Fruit fly (Drosophila melanogaster) whole organism, embryonic: Measurements from ENCODE around the gene Moca-cyp.

Experiments used
- Adf1 ChIP-seq: fragments of 200-800 bp; sonication (Bioruptor generic); IDR thresholded peaks from 2 replicates; pipeline ENCODE4 v1.3.6; 2022; ENCODE audit warnings: missing biosample characterization, missing genetic modification characterization
- Atf6 ChIP-seq: fragments of 200-800 bp; sonication (Bioruptor generic); IDR thresholded peaks from 2 replicates; pipeline ENCODE4 v1.3.6; 2022; ENCODE audit warnings: missing biosample characterization, missing genetic modification characterization
- CG10147 ChIP-seq: fragments of 200-800 bp; sonication (Bioruptor generic); optimal IDR thresholded peaks from 2 replicates; lab custom pipeline; 2019; ENCODE audit warnings: missing biosample characterization, mild to moderate bottlenecking, missing genetic modification characterization, moderate library complexity
- CG10979 ChIP-seq: fragments of 200-800 bp; sonication (Bioruptor generic); optimal IDR thresholded peaks from 2 replicates; lab custom pipeline; 2018; ENCODE audit warnings: missing biosample characterization, mild to moderate bottlenecking, missing genetic modification characterization, moderate library complexity
- CG11247 ChIP-seq: fragments of 200-800 bp; sonication (Bioruptor generic); IDR thresholded peaks from 2 replicates; pipeline ENCODE4 v1.3.6; 2022; ENCODE audit warnings: missing biosample characterization, missing genetic modification characterization
- CG14014 ChIP-seq: fragments of 200-800 bp; sonication (Bioruptor generic); IDR thresholded peaks from 2 replicates; pipeline ENCODE4 v1.3.6; 2022; ENCODE audit warnings: missing biosample characterization, missing genetic modification characterization
- CG14667 ChIP-seq: fragments of 200-800 bp; sonication (Bioruptor generic); IDR thresholded peaks from 2 replicates; pipeline ENCODE4 v1.3.6; 2022; ENCODE audit warnings: missing biosample characterization, missing genetic modification characterization
- CG18262 ChIP-seq: fragments of 200-800 bp; optimal IDR thresholded peaks from 3 replicates; lab custom pipeline; 2019; ENCODE audit warnings: missing biosample characterization, mild to moderate bottlenecking, missing genetic modification characterization, moderate library complexity
- CG18476 ChIP-seq: fragments of 200-800 bp; sonication (Bioruptor generic); optimal IDR thresholded peaks from 2 replicates; lab custom pipeline; 2016; ENCODE audit warnings: missing biosample characterization, mild to moderate bottlenecking, missing genetic modification characterization
- CG2116 ChIP-seq: fragments of 200-800 bp; sonication (Bioruptor generic); optimal IDR thresholded peaks from 3 replicates; lab custom pipeline; 2018; ENCODE audit warnings: missing biosample characterization, mild to moderate bottlenecking, missing genetic modification characterization
- CG2120 ChIP-seq: fragments of 200-800 bp; sonication (Bioruptor generic); optimal IDR thresholded peaks from 3 replicates; lab custom pipeline; 2016; ENCODE audit warnings: missing biosample characterization, missing genetic modification characterization
- CG2202 ChIP-seq: fragments of 200-800 bp; sonication (Bioruptor generic); optimal IDR thresholded peaks from 2 replicates; lab custom pipeline; 2018; ENCODE audit warnings: missing biosample characterization, mild to moderate bottlenecking, missing genetic modification characterization
- CG31365 ChIP-seq: fragments of 200-800 bp; sonication (Bioruptor generic); optimal IDR thresholded peaks from 2 replicates; lab custom pipeline; 2018; ENCODE audit warnings: missing biosample characterization, mild to moderate bottlenecking, missing genetic modification characterization
- CG34224 ChIP-seq: fragments of 200-800 bp; sonication (Bioruptor generic); IDR thresholded peaks from 3 replicates; pipeline ENCODE4 v1.3.6; 2022; ENCODE audit warnings: missing biosample characterization, missing genetic modification characterization; ENCODE audit not compliant: partially characterized antibody
- CG6254 ChIP-seq: fragments of 200-800 bp; sonication (Bioruptor generic); optimal IDR thresholded peaks from 3 replicates; lab custom pipeline; 2017; ENCODE audit warnings: mild to moderate bottlenecking, missing biosample characterization, missing genetic modification reagents, missing genetic modification characterization
- CG7556 ChIP-seq: fragments of 200-800 bp; sonication (Bioruptor generic); optimal IDR thresholded peaks from 2 replicates; lab custom pipeline; 2017; ENCODE audit warnings: missing biosample characterization, mild to moderate bottlenecking, missing genetic modification characterization
- CG7839 ChIP-seq: fragments of 200-800 bp; sonication (Bioruptor generic); optimal IDR thresholded peaks from 3 replicates; lab custom pipeline; 2018; ENCODE audit warnings: missing biosample characterization, mild to moderate bottlenecking, missing genetic modification characterization, moderate library complexity
- CHES-1-like ChIP-seq: fragments of 200-800 bp; sonication (Bioruptor generic); optimal IDR thresholded peaks from 2 replicates; lab custom pipeline; 2016; ENCODE audit warnings: missing biosample characterization, missing genetic modification characterization
- D ChIP-seq, 2 experiments: fragments of 200-800 bp in 1 of 2; fragments of >200 bp in 1 of 2; sonication (Bioruptor generic) in 1 of 2; optimal IDR thresholded peaks; 2 replicates in 1 of 2; 3 replicates in 1 of 2; lab custom pipeline; 2017; ENCODE audit warnings: mild to moderate bottlenecking in 1 of 2, missing biosample characterization in 1 of 2, missing genetic modification characterization in 1 of 2, missing genetic modification reagents in 1 of 2
- HLH54F ChIP-seq: fragments of 200-800 bp; sonication (Bioruptor generic); optimal IDR thresholded peaks from 3 replicates; lab custom pipeline; 2016; ENCODE audit warnings: missing biosample characterization, missing genetic modification characterization
- HLHmδ ChIP-seq: fragments of 200-800 bp; sonication (Bioruptor generic); optimal IDR thresholded peaks from 2 replicates; lab custom pipeline; 2018; ENCODE audit warnings: missing biosample characterization, mild to moderate bottlenecking, missing genetic modification characterization, moderate library complexity
- Hr51 ChIP-seq, 2 experiments: fragments of 200-800 bp; sonication (Bioruptor generic); optimal IDR thresholded peaks; 2 replicates in 1 of 2; 3 replicates in 1 of 2; lab custom pipeline; 2016 to 2018; ENCODE audit warnings: missing biosample characterization in 2 of 2, missing genetic modification characterization in 2 of 2, mild to moderate bottlenecking in 1 of 2, moderate library complexity in 1 of 2
- Max ChIP-seq: fragments of 200-800 bp; sonication (Bioruptor generic); optimal IDR thresholded peaks from 2 replicates; lab custom pipeline; 2016; ENCODE audit warnings: missing biosample characterization, mild to moderate bottlenecking, missing genetic modification characterization
- Tbp ChIP-seq: fragments of >200 bp; optimal IDR thresholded peaks from 2 replicates; lab custom pipeline; 2018; ENCODE audit warnings: missing biosample characterization, missing genetic modification characterization
- ab ChIP-seq: fragments of 200-800 bp; sonication (Bioruptor generic); optimal IDR thresholded peaks from 2 replicates; lab custom pipeline; 2016; ENCODE audit warnings: missing biosample characterization, missing genetic modification characterization
- ac ChIP-seq: fragments of 200-800 bp; sonication (Bioruptor generic); optimal IDR thresholded peaks from 3 replicates; lab custom pipeline; 2017; ENCODE audit warnings: missing biosample characterization, mild to moderate bottlenecking, missing genetic modification characterization
- bab2 ChIP-seq: fragments of 200-800 bp; sonication (Bioruptor generic); optimal IDR thresholded peaks from 2 replicates; lab custom pipeline; 2016; ENCODE audit warnings: missing biosample characterization, missing genetic modification characterization
- bigmax ChIP-seq: fragments of 200-800 bp; sonication (Bioruptor generic); optimal IDR thresholded peaks from 2 replicates; lab custom pipeline; 2018; ENCODE audit warnings: missing biosample characterization, mild to moderate bottlenecking, missing genetic modification characterization
- corto ChIP-seq: fragments of 200-800 bp; sonication (Bioruptor generic); optimal IDR thresholded peaks from 2 replicates; lab custom pipeline; 2016; ENCODE audit warnings: missing biosample characterization, mild to moderate bottlenecking, missing genetic modification characterization, moderate library complexity
- crol ChIP-seq: fragments of 200-800 bp; sonication (Bioruptor generic); IDR thresholded peaks from 2 replicates; pipeline ENCODE4 v1.3.6; 2022; ENCODE audit warnings: missing biosample characterization, missing genetic modification characterization
- cwo ChIP-seq: fragments of 200-800 bp; sonication (Bioruptor generic); optimal IDR thresholded peaks from 3 replicates; lab custom pipeline; 2017; ENCODE audit warnings: missing biosample characterization, missing genetic modification characterization, mild to moderate bottlenecking, moderate library complexity, missing genetic modification reagents
- dimm ChIP-seq: fragments of 200-800 bp; sonication (Bioruptor generic); IDR thresholded peaks from 2 replicates; pipeline ENCODE4 v1.3.6; 2022; ENCODE audit warnings: missing biosample characterization, missing genetic modification characterization
- exex ChIP-seq: fragments of 200-800 bp; sonication (Bioruptor generic); optimal IDR thresholded peaks from 4 replicates; lab custom pipeline; 2018; ENCODE audit warnings: missing biosample characterization, mild to moderate bottlenecking, missing genetic modification characterization, moderate library complexity
- insv ChIP-seq, 2 experiments: fragments of 200-800 bp; sonication (Bioruptor generic); optimal IDR thresholded peaks; 3 replicates each; lab custom pipeline; 2016 to 2018; ENCODE audit warnings: missing biosample characterization in 2 of 2, missing genetic modification characterization in 2 of 2
- jigr1 ChIP-seq: fragments of 200-800 bp; sonication (Bioruptor generic); IDR thresholded peaks from 3 replicates; pipeline ENCODE4 v1.3.6; 2022; ENCODE audit warnings: missing biosample characterization, missing genetic modification characterization
- jumu ChIP-seq: fragments of 200-800 bp; sonication (Bioruptor generic); optimal IDR thresholded peaks from 3 replicates; lab custom pipeline; 2016; ENCODE audit warnings: missing biosample characterization, missing genetic modification characterization
- kni ChIP-seq: fragments of 200-800 bp; sonication (Bioruptor generic); optimal IDR thresholded peaks from 3 replicates; lab custom pipeline; 2017; ENCODE audit warnings: mild to moderate bottlenecking, missing biosample characterization, missing genetic modification reagents, missing genetic modification characterization
- mirr ChIP-seq: fragments of 200-800 bp; sonication (Bioruptor generic); optimal IDR thresholded peaks from 3 replicates; lab custom pipeline; 2018; ENCODE audit warnings: missing biosample characterization, mild to moderate bottlenecking, missing genetic modification characterization
- otp ChIP-seq: fragments of 200-800 bp; sonication (Bioruptor generic); IDR thresholded peaks from 3 replicates; pipeline ENCODE4, ENCODE4 v1.3.6; 2022; ENCODE audit warnings: missing biosample characterization, missing genetic modification characterization
- repo ChIP-seq: fragments of 200-800 bp; sonication (Bioruptor generic); optimal IDR thresholded peaks from 2 replicates; lab custom pipeline; 2016; ENCODE audit warnings: missing biosample characterization, missing genetic modification characterization
- so ChIP-seq: fragments of 200-800 bp; sonication (Bioruptor generic); IDR thresholded peaks from 3 replicates; pipeline ENCODE4 v1.3.6; 2022; ENCODE audit warnings: missing biosample characterization, missing genetic modification characterization
- wdn ChIP-seq: fragments of 200-800 bp; sonication (Bioruptor generic); IDR thresholded peaks from 2 replicates; pipeline ENCODE4 v1.3.6; 2022; ENCODE audit warnings: missing biosample characterization, missing genetic modification characterization

The Moca-cyp gene

DNA sequence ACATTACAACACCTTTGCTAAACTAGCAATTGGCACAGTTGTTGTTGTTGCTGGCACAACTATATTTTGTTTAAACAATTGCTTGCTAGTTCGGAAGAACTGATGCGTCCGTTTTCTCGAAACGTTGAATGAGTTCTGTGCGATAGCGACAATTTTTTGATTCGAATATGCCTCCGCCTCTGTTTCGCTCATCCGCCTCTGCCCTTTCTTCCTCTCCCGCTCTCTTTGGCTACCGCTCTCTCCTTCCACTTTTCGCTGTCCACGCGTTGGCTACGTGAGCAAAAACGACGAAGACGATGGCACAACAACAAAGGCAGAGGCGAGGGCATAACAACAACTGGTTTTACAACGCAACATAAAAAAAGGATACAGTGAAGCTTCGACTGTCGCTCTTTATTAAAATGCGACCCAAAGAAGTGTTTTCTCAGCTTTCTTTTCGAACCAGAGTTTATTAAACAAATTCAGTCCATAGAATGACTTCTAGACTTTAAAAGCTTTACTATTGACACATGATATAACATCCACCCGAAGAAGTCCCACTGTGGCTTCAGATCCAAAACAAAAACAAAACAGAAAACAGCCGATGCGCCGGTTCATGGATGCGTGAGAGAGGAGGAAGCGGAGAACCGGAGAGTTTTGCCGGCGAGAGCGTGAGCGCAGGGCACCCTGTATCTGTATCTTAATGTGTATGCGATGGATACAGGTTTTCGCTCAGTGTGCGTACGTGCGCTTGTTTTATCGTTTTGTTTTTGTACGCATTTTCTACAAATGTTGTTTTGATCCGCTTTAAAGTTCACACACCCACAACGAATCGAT lies 13.8 kb upstream of the Moca-cyp start (continued):
- TF ChIP-seq CG10979 (tag; lab: Kevin White, UChicago), result peak; percentile 98
- peak; percentile 99 for TF ChIP-seq CG18476 (GFP tag; lab: Kevin White, UChicago)
- no peak for TF ChIP-seq jigr1 (GFP tag; lab: Robert Waterston, UW)
- TF ChIP-seq ac (GFP tag; lab: Kevin White, UChicago), result peak; percentile 98
- TF ChIP-seq CHES-1-like, result peak; percentile 100
- no peak for TF ChIP-seq dimm (GFP tag; lab: Robert Waterston, UW)
- TF ChIP-seq otp (GFP tag; lab: Robert Waterston, UW), result no peak
- TF ChIP-seq CG10147 (GFP tag; lab: Kevin White, UChicago), result peak; percentile 99
- TF ChIP-seq repo (GFP tag; lab: Kevin White, UChicago), result peak; percentile 99
- TF ChIP-seq mirr (GFP tag; lab: Kevin White, UChicago), result peak; percentile 96
- TF ChIP-seq CG7839, result peak; percentile 100
- TF ChIP-seq CG14014 (GFP tag; lab: Robert Waterston, UW), result no peak
- TF ChIP-seq kni, result peak; percentile 96
- TF ChIP-seq corto, result peak; percentile 99
- TF ChIP-seq Adf1 (GFP tag; lab: Robert Waterston, UW), result no peak
- peak; percentile 99 for TF ChIP-seq CG18262
- peak; percentile 85 for TF ChIP-seq bigmax (GFP tag; lab: Kevin White, UChicago)
- TF ChIP-seq CG6254 (GFP tag; lab: Kevin White, UChicago), result peak; percentile 99
- peak; percentile 93 for TF ChIP-seq CG31365
- peak; percentile 100 for TF ChIP-seq jumu (GFP tag; lab: Kevin White, UChicago)
- no peak for TF ChIP-seq HLHmδ (GFP tag; lab: Kevin White, UChicago)
- peak; percentile 99 to 100 for TF ChIP-seq Hr51 (GFP tag; optimal IDR thresholded peaks at IDR 0.05; lab: Kevin White, UChicago)
- peak; percentile 98 for TF ChIP-seq ab (GFP tag; lab: Kevin White, UChicago)
- peak; percentile 98 for TF ChIP-seq CG2202 (tag; lab: Kevin White, UChicago)
- TF ChIP-seq CG2120 (GFP tag; lab: Kevin White, UChicago), result peak; percentile 100
- no peak for TF ChIP-seq Atf6 (GFP tag; lab: Robert Waterston, UW)
- no peak for TF ChIP-seq CG34224 (GFP tag; lab: Robert Waterston, UW)
- peak; percentile 100 for TF ChIP-seq bab2 (GFP tag; lab: Kevin White, UChicago)
- peak; percentile 99 for TF ChIP-seq cwo (GFP tag; lab: Kevin White, UChicago)
- peak; percentile 100 for TF ChIP-seq CG7556 (GFP tag; lab: Kevin White, UChicago)
- peak; percentile 15 for TF ChIP-seq D (optimal IDR thresholded peaks at IDR 0.05; lab: Kevin White, UChicago)
- TF ChIP-seq D (GFP tag; optimal IDR thresholded peaks at IDR 0.05; lab: Kevin White, UChicago), result peak; percentile 98
- TF ChIP-seq exex (tag; lab: Kevin White, UChicago), result peak; percentile 95
- TF ChIP-seq CG14667 (GFP tag; lab: Robert Waterston, UW), result no peak
- no peak for TF ChIP-seq CG11247 (GFP tag; lab: Robert Waterston, UW)
- TF ChIP-seq CG2116 (GFP tag; lab: Kevin White, UChicago), result peak; percentile 90
- peak; percentile 84 to 85 for TF ChIP-seq insv (GFP tag; optimal IDR thresholded peaks at IDR 0.05; lab: Kevin White, UChicago)
- TF ChIP-seq Max (GFP tag; lab: Kevin White, UChicago), result peak; percentile 99
- no peak for TF ChIP-seq wdn (GFP tag; lab: Robert Waterston, UW)
- TF ChIP-seq so (GFP tag; lab: Robert Waterston, UW), result no peak
- TF ChIP-seq Tbp (GFP tag; lab: Kevin White, UChicago), result no peak
- peak; percentile 100 for TF ChIP-seq HLH54F
- no peak for TF ChIP-seq crol (GFP tag; lab: Robert Waterston, UW)
- TF ChIP-seq, all 482 proteins: peak for 317
